Fruit fly (Drosophila melanogaster): ENCODE results near the gene CG44001.

The CG44001 gene

DNA sequence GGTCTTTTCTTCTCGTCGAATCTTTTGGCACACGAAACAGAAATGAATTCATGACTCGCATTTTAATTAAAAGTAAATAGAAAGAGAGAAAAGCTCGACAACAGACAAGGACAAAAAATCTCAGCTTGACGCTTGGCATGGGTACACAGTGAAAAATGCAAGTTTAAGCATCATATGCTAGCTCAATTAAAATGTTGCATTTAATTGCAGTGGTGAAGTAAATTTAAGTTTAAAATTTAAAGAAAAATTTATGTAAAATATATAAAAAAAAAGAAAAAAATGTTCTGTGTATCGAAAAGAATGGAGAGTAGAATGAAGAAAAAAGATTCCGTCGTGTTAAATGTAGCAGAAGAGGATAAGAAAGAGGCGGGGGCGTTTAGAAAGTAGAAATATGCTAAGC, 42.5 kb downstream of the CG44001 start:
- TF ChIP-seq ss (GFP tag; optimal IDR thresholded peaks at IDR 0.05) (no peak), CG3919 (GFP tag; optimal IDR thresholded peaks at IDR 0.05) (no peak), Eip78C (GFP tag) (peak; percentile 57), CG11294 (GFP tag; IDR thresholded peaks at IDR 0.05) (peak; percentile 19; the same call in 1 of the 2 replicates), Hr4 (GFP tag; optimal IDR thresholded peaks at IDR 0.05) (peak; percentile 51), CG8632 (GFP tag; optimal IDR thresholded peaks at IDR 0.05) (peak; percentile 45), CG9139 (GFP tag; optimal IDR thresholded peaks at IDR 0.05) (no peak), CG1621 (tag; optimal IDR thresholded peaks at IDR 0.05) (no peak), Gug (GFP tag; IDR thresholded peaks at IDR 0.05) (no peak), net (GFP tag; optimal IDR thresholded peaks at IDR 0.05) (no peak), Lpt (GFP tag; optimal IDR thresholded peaks at IDR 0.05) (no peak), CG32006 (GFP tag; optimal IDR thresholded peaks at IDR 0.05) (peak; percentile 65), CG6276 (GFP tag; optimal IDR thresholded peaks at IDR 0.05) (peak; percentile 11), salr (GFP tag; optimal IDR thresholded peaks at IDR 0.05) (peak in 1 of 2 experiments; percentile 9), CG6854 (GFP tag; optimal IDR thresholded peaks at IDR 0.05) (no peak), Eip93F (GFP tag; optimal IDR thresholded peaks at IDR 0.05) (no peak), CG31627 (GFP tag; optimal IDR thresholded peaks at IDR 0.05) (peak; percentile 20), Sox14 (GFP tag; optimal IDR thresholded peaks at IDR 0.05) (no peak), lz (GFP tag; optimal IDR thresholded peaks at IDR 0.05) (peak; percentile 7), esn (GFP tag; optimal IDR thresholded peaks at IDR 0.05) (peak; percentile 49), dsx (GFP tag; optimal IDR thresholded peaks at IDR 0.05; ENCODE audit: poor library complexity, severe bottlenecking) (no peak), fkh (GFP tag; optimal IDR thresholded peaks at IDR 0.05) (no peak), Smox (GFP tag; optimal IDR thresholded peaks at IDR 0.05) (no peak), Sox102F (GFP tag; optimal IDR thresholded peaks at IDR 0.05) (peak; percentile 18), dac (GFP tag; optimal IDR thresholded peaks at IDR 0.05) (no peak), Met (GFP tag; optimal IDR thresholded peaks at IDR 0.05) (peak; percentile 43), CG15336 (GFP tag; IDR thresholded peaks at IDR 0.05) (peak; percentile 79), CG16779 (tag; optimal IDR thresholded peaks at IDR 0.05) (no peak), fd59A (GFP tag; optimal IDR thresholded peaks at IDR 0.05) (no peak), achi (GFP tag; optimal IDR thresholded peaks at IDR 0.05) (peak; percentile 37), CG6792 (GFP tag; optimal IDR thresholded peaks at IDR 0.05) (no peak), CG11762 (GFP tag; optimal IDR thresholded peaks at IDR 0.05; ENCODE audit: insufficient read depth) (no peak), pdm3 (GFP tag; optimal IDR thresholded peaks at IDR 0.05) (peak; percentile 32), CG6163 (GFP tag; IDR thresholded peaks at IDR 0.05) (peak; percentile 47; the same call in 2 of the 3 replicates), OdsH (GFP tag; optimal IDR thresholded peaks at IDR 0.05) (peak; percentile 31), CG11902 (GFP tag; optimal IDR thresholded peaks at IDR 0.05) (no peak), Ets96B (tag; optimal IDR thresholded peaks at IDR 0.05) (peak; percentile 13), Blimp-1 (GFP tag; optimal IDR thresholded peaks at IDR 0.05) (no peak), Eip75B (GFP tag; optimal IDR thresholded peaks at IDR 0.05) (no peak), Sox15 (GFP tag; optimal IDR thresholded peaks at IDR 0.05) (no peak), fd85E (GFP tag; optimal IDR thresholded peaks at IDR 0.05) (no peak), topi (GFP tag; optimal IDR thresholded peaks at IDR 0.05) (peak; percentile 31), CG3032 (tag; optimal IDR thresholded peaks at IDR 0.05) (no peak), CG4318 (GFP tag; optimal IDR thresholded peaks at IDR 0.05) (peak; percentile 12), Ets21C (GFP tag; optimal IDR thresholded peaks at IDR 0.05) (no peak), svp (GFP tag) (peak; percentile 73), CG8119 (GFP tag; IDR thresholded peaks at IDR 0.05) (peak; percentile 49; the same call in 1 of the 3 replicates), CG10669 (GFP tag; optimal IDR thresholded peaks at IDR 0.05) (no peak), CG8319 (GFP tag; optimal IDR thresholded peaks at IDR 0.05) (no peak), CG10631 (GFP tag; optimal IDR thresholded peaks at IDR 0.05) (peak; percentile 35), Hr39 (GFP tag; optimal IDR thresholded peaks at IDR 0.05) (peak; percentile 14), eg (GFP tag; IDR thresholded peaks at IDR 0.05) (0 out of 3 replicates have a peak, but pooled peaks have one; percentile 50), Hr38 (GFP tag; optimal IDR thresholded peaks at IDR 0.05) (no peak)

All from whole organism, prepupa.